Worm (Caenorhabditis elegans): Measurements from ENCODE around the gene F58A6.9.

DNA sequence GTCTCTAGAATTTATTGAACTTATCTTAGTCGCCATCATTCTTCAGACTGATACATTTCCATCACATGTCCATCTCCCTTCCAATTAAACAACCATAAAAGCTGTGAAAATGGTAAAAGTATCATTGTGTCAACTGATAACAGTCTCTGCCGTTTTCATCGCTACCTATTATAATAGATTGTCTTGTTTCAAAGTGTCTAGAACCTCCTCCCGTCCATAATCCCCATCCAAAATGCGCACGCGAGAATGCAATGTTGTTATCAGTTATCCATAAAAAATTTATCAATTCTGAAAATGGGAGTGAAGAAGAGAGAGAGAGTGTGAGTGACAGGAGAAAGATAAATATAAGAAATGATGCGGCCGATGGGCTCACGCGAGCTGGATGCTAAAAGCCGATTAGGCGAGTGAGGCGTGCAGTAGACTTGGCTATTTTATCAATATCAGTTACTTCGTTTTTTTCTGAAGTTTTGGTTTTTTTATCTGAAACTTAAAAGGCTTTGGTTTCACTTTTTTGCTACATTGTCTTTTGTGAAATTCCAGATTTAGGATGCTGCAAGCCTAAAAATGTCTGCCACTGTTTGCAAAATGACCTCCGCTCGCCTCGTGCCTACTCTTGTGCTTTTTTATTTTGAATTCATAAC lies 43.4 kb upstream of the F58A6.9 start:
- TF ChIP-seq blmp-1 (tag; optimal IDR thresholded peaks at IDR 0.05; ENCODE audit: insufficient read depth) (no peak), snpc-4 (tag; optimal IDR thresholded peaks at IDR 0.05) (peak; percentile 19)

Data from whole organism, L2 larva.